Worm (Caenorhabditis elegans) whole organism, L4 larva: ENCODE results near the gene irld-4.

ENCODE experiments used
- ceh-82 ChIP-seq: sonication (generic microtip); optimal IDR thresholded peaks from 2 replicates; lab custom pipeline; 2017; ENCODE audit warnings: missing biosample characterization, missing genetic modification characterization
- dpl-1 ChIP-seq: fragments of 150-350 bp; optimal IDR thresholded peaks from 2 replicates; lab custom pipeline; 2014; ENCODE audit warnings: missing biosample characterization, missing genetic modification reagents, missing genetic modification characterization
- fkh-10 ChIP-seq: fragments of 150-350 bp; optimal IDR thresholded peaks from 2 replicates; lab custom pipeline; 2014; ENCODE audit warnings: missing biosample characterization, missing genetic modification reagents, missing genetic modification characterization
- mdl-1 ChIP-seq, 2 experiments: fragments of 150-350 bp in 1 of 2; sonication (generic microtip) in 1 of 2; optimal IDR thresholded peaks; 2 replicates each; lab custom pipeline; 2014 to 2017; ENCODE audit warnings: missing biosample characterization in 2 of 2, missing genetic modification characterization in 2 of 2
- nhr-25 ChIP-seq: sonication (generic microtip); optimal IDR thresholded peaks from 2 replicates; lab custom pipeline; 2017; ENCODE audit warnings: missing genetic modification characterization, mild to moderate bottlenecking, missing compliant biosample characterization, antibody characterized with exemption, moderate library complexity, borderline replicate concordance; ENCODE audit not compliant: insufficient read depth
- snpc-4 ChIP-seq: fragments of 150-350 bp; optimal IDR thresholded peaks from 2 replicates; lab custom pipeline; 2014; ENCODE audit warnings: missing biosample characterization, missing genetic modification characterization
- tag-97 ChIP-seq: fragments of 200-800 bp; sonication (Bioruptor generic); IDR thresholded peaks from 2 replicates; pipeline ENCODE4 v1.3.6; 2022; ENCODE audit warnings: missing genetic modification characterization, missing compliant biosample characterization
- ztf-7 ChIP-seq: fragments of 150-350 bp; optimal IDR thresholded peaks from 2 replicates; lab custom pipeline; 2014; ENCODE audit warnings: missing biosample characterization, missing genetic modification characterization

DNA sequence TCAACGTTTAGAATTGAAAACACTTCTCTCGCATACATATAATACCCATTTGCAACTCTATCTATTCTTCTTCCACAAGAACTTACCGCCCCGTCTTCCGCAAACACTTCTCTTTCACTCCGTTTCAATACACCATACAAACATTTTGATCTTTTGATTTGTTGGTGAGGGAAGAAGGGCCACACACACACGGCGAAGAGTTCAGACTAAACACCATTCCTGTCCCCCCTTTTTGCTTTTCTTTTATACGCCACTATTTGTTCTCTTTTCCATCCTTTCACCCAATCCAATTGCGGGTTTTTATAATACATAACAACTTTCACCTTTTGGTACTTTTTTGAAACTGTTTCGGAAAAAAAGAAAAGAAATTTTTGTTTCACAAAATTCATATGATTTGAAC is 27.8 kb upstream of the irld-4 start:
- TF ChIP-seq ztf-7 (tag; lab: Kevin White, UChicago) (no peak), dpl-1 (GFP tag; lab: Kevin White, UChicago) (no peak), ceh-82 (tag; lab: Kevin White, UChicago) (no peak), snpc-4 (tag; lab: Kevin White, UChicago) (no peak), tag-97 (GFP tag; lab: Robert Waterston, UW) (no peak), mdl-1 (tag; optimal IDR thresholded peaks at IDR 0.05; lab: Kevin White, UChicago) (no peak), fkh-10 (no peak), nhr-25 (tag; lab: Kevin White, UChicago) (no peak)
